Worm (Caenorhabditis elegans): Measurements from ENCODE around the gene C45G9.14.
A peak's percentile ranks its signal among the peaks of the same experiment; 100 is the strongest.

The C45G9.14 gene

DNA sequence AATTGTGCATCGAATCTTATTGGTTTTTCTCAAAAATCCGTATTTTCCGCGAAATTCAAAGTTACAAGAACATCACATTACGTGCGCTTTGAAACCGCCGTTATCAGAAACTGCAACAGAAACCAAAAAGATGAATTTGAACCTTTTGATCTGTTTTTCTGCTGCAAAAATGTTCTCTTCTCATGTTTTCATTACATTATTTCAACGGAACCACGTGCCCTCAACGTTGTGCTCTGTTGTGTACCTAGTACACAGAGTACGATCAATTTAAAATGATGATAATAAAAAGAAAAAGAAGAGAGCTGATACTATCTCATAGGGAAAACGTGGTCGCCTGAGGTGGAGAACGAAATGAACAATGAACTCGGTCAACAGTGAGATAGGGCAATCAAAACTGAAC, 33.3 kb downstream of the C45G9.14 start (continued):
- TF ChIP-seq nhr-42 (GFP tag; IDR thresholded peaks at IDR 0.05) (no peak), hmg-1.1 (GFP tag; IDR thresholded peaks at IDR 0.05) (no peak), F10B5.3 (tag; optimal IDR thresholded peaks at IDR 0.05) (no peak), ZK337.2 (GFP tag; IDR thresholded peaks at IDR 0.05) (no peak), lin-1 (GFP tag; IDR thresholded peaks at IDR 0.05) (no peak), lin-29 (GFP tag; IDR thresholded peaks at IDR 0.05) (no peak), lsy-2 (tag; optimal IDR thresholded peaks at IDR 0.05) (peak in 1 of 2 experiments; percentile 75), saeg-2 (GFP tag; IDR thresholded peaks at IDR 0.05) (no peak), ctbp-1 (GFP tag; IDR thresholded peaks at IDR 0.05) (no peak), nhr-111 (GFP tag; optimal IDR thresholded peaks at IDR 0.05) (no peak), nhr-77 (tag; optimal IDR thresholded peaks at IDR 0.05) (peak; percentile 88), F26F4.8 (GFP tag; conservative IDR thresholded peaks at IDR 0.05) (no peak), sdz-12 (GFP tag; optimal IDR thresholded peaks at IDR 0.05) (no peak), lin-39 (tag; optimal IDR thresholded peaks at IDR 0.05) (no peak), ceh-28 (tag; optimal IDR thresholded peaks at IDR 0.05) (no peak), fos-1 (tag; optimal IDR thresholded peaks at IDR 0.05) (no peak), F37D6.2 (tag; optimal IDR thresholded peaks at IDR 0.05) (no peak), dpl-1 (GFP tag; optimal IDR thresholded peaks at IDR 0.05) (peak; percentile 12), aly-2 (tag; optimal IDR thresholded peaks at IDR 0.05) (no peak), rbr-2 (tag; optimal IDR thresholded peaks at IDR 0.05) (no peak), egl-43 (GFP tag; IDR thresholded peaks at IDR 0.05) (no peak), T20F7.1 (GFP tag; optimal IDR thresholded peaks at IDR 0.05) (peak; percentile 60), Y48G9A.11 (GFP tag; IDR thresholded peaks at IDR 0.05) (no peak), mes-2 (tag; optimal IDR thresholded peaks at IDR 0.05; ENCODE audit: poor library complexity, severe bottlenecking) (peak; percentile 65), ztf-7 (tag; optimal IDR thresholded peaks at IDR 0.05) (no peak), ztf-11 (tag; optimal IDR thresholded peaks at IDR 0.05) (no peak), nhr-237 (tag; optimal IDR thresholded peaks at IDR 0.05) (no peak), R02D3.7 (tag; optimal IDR thresholded peaks at IDR 0.05) (no peak), dmd-8 (GFP tag; IDR thresholded peaks at IDR 0.05) (no peak), zfp-2 (tag; optimal IDR thresholded peaks at IDR 0.05) (no peak), daf-12 (tag; optimal IDR thresholded peaks at IDR 0.05) (no peak), pha-4 (GFP tag; IDR thresholded peaks at IDR 0.05) (peak; percentile 46; the same call in 1 of the 2 replicates), pha-4 (tag; optimal IDR thresholded peaks at IDR 0.05) (peak; percentile 84), dmd-6 (GFP tag; IDR thresholded peaks at IDR 0.05) (peak; percentile 99), nhr-6 (tag; optimal IDR thresholded peaks at IDR 0.05) (no peak), fkh-10 (GFP tag; optimal IDR thresholded peaks at IDR 0.05) (no peak), nhr-48 (tag; optimal IDR thresholded peaks at IDR 0.05) (peak; percentile 88), spr-3 (GFP tag; optimal IDR thresholded peaks at IDR 0.05) (no peak), tra-1 (GFP tag; IDR thresholded peaks at IDR 0.05) (peak; percentile 61; the same call in 1 of the 2 replicates), nhr-41 (GFP tag; IDR thresholded peaks at IDR 0.05) (no peak), Y5F2A.4 (GFP tag; optimal IDR thresholded peaks at IDR 0.05) (no peak), zag-1 (tag; optimal IDR thresholded peaks at IDR 0.05) (no peak), snpc-1.2 (GFP tag; IDR thresholded peaks at IDR 0.05) (no peak), ceh-44 (GFP tag; IDR thresholded peaks at IDR 0.05) (no peak), mdl-1 (tag; optimal IDR thresholded peaks at IDR 0.05) (peak in 1 of 2 experiments; percentile 95), nhr-25 (tag; optimal IDR thresholded peaks at IDR 0.05; ENCODE audit: borderline replicate concordance, insufficient read depth) (no peak), tag-97 (GFP tag; IDR thresholded peaks at IDR 0.05) (no peak), arid-1 (GFP tag; conservative IDR thresholded peaks at IDR 0.05) (no peak), duxl-1 (tag; optimal IDR thresholded peaks at IDR 0.05; ENCODE audit: poor library complexity) (no peak), unc-130 (GFP tag; optimal IDR thresholded peaks at IDR 0.05) (no peak), unc-39 (tag; optimal IDR thresholded peaks at IDR 0.05) (no peak), nhr-76 (tag; optimal IDR thresholded peaks at IDR 0.05) (no peak)
